Fruit fly (Drosophila melanogaster): ENCODE measurements around the gene Tsp3A.

The Tsp3A gene

DNA sequence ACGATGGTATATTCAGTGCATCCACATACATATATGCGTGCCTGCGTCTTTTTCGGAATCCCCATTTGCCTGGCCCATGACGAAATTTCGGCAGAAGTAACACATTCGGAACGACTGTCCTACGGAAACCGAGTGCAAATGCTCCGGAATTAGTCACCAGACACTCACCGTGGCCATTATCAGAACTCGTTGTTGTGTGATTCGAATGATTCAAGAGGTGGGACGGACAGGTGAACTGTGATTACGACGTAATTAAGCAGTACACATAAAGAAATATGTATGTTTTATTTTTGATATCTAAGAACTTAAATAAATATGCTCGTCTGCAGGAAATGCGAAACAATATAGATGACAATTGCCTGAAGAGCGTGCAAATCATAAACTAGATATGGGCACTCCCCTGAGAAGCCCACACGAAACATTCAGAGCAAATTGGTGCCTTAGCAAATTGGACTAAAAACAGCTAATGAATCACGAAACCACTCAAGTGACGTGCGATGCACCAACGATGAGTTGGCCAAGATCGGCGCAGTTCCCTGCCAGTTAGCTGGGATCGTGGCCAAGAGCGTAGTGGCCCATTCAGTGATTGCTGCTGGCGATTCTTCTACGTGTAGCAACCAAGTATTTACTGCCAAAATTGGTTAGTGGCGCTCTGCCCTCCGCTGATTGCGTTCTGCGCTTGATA is 28.1 kb downstream of the Tsp3A start (continued):
- TF ChIP-seq CG13624 (GFP tag; optimal IDR thresholded peaks at IDR 0.05), result no peak
- TF ChIP-seq Dp (GFP tag; optimal IDR thresholded peaks at IDR 0.05), result no peak
- no peak for TF ChIP-seq HLHmδ (GFP tag; optimal IDR thresholded peaks at IDR 0.05)
- TF ChIP-seq CG30403 (GFP tag; optimal IDR thresholded peaks at IDR 0.05), result peak; percentile 45
- TF ChIP-seq sd (tag; optimal IDR thresholded peaks at IDR 0.05), result peak; percentile 45
- peak; percentile 83 for TF ChIP-seq exex (tag; optimal IDR thresholded peaks at IDR 0.05)
- TF ChIP-seq Dbx (GFP tag; IDR thresholded peaks at IDR 0.05), result no peak
- TF ChIP-seq z (GFP tag; IDR thresholded peaks at IDR 0.05), result no peak
- peak; percentile 36 for TF ChIP-seq dmrt99B (tag; optimal IDR thresholded peaks at IDR 0.05)
- TF ChIP-seq oc (tag; optimal IDR thresholded peaks at IDR 0.05), result no peak
- no peak for TF ChIP-seq CG6813 (GFP tag; optimal IDR thresholded peaks at IDR 0.05)
- no peak for TF ChIP-seq dimm (GFP tag; IDR thresholded peaks at IDR 0.05)
- TF ChIP-seq CG10321 (GFP tag; IDR thresholded peaks at IDR 0.05), result no peak
- TF ChIP-seq stwl (tag; optimal IDR thresholded peaks at IDR 0.05), result no peak
- no peak for TF ChIP-seq Myb (GFP tag; optimal IDR thresholded peaks at IDR 0.05)
- TF ChIP-seq CG3065 (GFP tag; optimal IDR thresholded peaks at IDR 0.05), result no peak
- no peak for TF ChIP-seq unc-4 (GFP tag; IDR thresholded peaks at IDR 0.05; ENCODE audit: partially characterized antibody)
- TF ChIP-seq CG14710 (tag; optimal IDR thresholded peaks at IDR 0.05), result no peak
- TF ChIP-seq CG17802 (tag; optimal IDR thresholded peaks at IDR 0.05), result no peak
- TF ChIP-seq Hr3 (GFP tag; optimal IDR thresholded peaks at IDR 0.05), result no peak
- no peak for TF ChIP-seq pan (optimal IDR thresholded peaks at IDR 0.05)
- TF ChIP-seq pan (GFP tag; optimal IDR thresholded peaks at IDR 0.05 in 1 of 2, IDR thresholded peaks at IDR 0.05 in 1 of 2), result no peak
- peak; percentile 7 to 35 for TF ChIP-seq Pdp1 (GFP tag; optimal IDR thresholded peaks at IDR 0.05)
- TF ChIP-seq CG31224 (GFP tag; IDR thresholded peaks at IDR 0.05), result 0 out of 2 replicates have a peak, but pooled peaks have one; percentile 24
- TF ChIP-seq CG15696 (tag; optimal IDR thresholded peaks at IDR 0.05), result no peak
- TF ChIP-seq Meics (GFP tag; optimal IDR thresholded peaks at IDR 0.05), result peak; percentile 72
- 0 out of 2 replicates have a peak, but pooled peaks have one; percentile 55 for TF ChIP-seq slbo (GFP tag; IDR thresholded peaks at IDR 0.05)
- TF ChIP-seq CG7839 (tag; optimal IDR thresholded peaks at IDR 0.05), result peak; percentile 47
- peak; percentile 63 for TF ChIP-seq CG15269 (tag; optimal IDR thresholded peaks at IDR 0.05)
- no peak for TF ChIP-seq HLH3B (GFP tag; IDR thresholded peaks at IDR 0.05)
- TF ChIP-seq Antp (GFP tag; optimal IDR thresholded peaks at IDR 0.05), result peak; percentile 19
- peak; percentile 63 for TF ChIP-seq CG2120 (GFP tag; optimal IDR thresholded peaks at IDR 0.05)
- 0 out of 3 replicates have a peak, but pooled peaks have one; percentile 42 for TF ChIP-seq CG11456 (GFP tag; IDR thresholded peaks at IDR 0.05)
- TF ChIP-seq gsb-n (tag; optimal IDR thresholded peaks at IDR 0.05), result no peak
- TF ChIP-seq cwo (GFP tag; optimal IDR thresholded peaks at IDR 0.05), result peak; percentile 7
- TF ChIP-seq CG13775 (GFP tag; optimal IDR thresholded peaks at IDR 0.05), result peak; percentile 21
- TF ChIP-seq ttk (GFP tag; IDR thresholded peaks at IDR 0.05), result no peak
- TF ChIP-seq sug (tag; optimal IDR thresholded peaks at IDR 0.05), result peak; percentile 75
- TF ChIP-seq seq (GFP tag; IDR thresholded peaks at IDR 0.05), result peak; percentile 15; the same call in 1 of the 2 replicates
- TF ChIP-seq ken (GFP tag; IDR thresholded peaks at IDR 0.05), result no peak
- peak; percentile 34 for TF ChIP-seq CG13424 (tag; optimal IDR thresholded peaks at IDR 0.05)
- TF ChIP-seq gsb (GFP tag; IDR thresholded peaks at IDR 0.05), result no peak
- TF ChIP-seq Ptx1 (GFP tag; IDR thresholded peaks at IDR 0.05), result peak; percentile 31; the same call in 1 of the 2 replicates
- TF ChIP-seq CG18476 (GFP tag; optimal IDR thresholded peaks at IDR 0.05), result no peak
- no peak for TF ChIP-seq danr (GFP tag; IDR thresholded peaks at IDR 0.05)
- TF ChIP-seq CG4617 (GFP tag; optimal IDR thresholded peaks at IDR 0.05; ENCODE audit: borderline replicate concordance), result no peak
- TF ChIP-seq Scr (GFP tag; IDR thresholded peaks at IDR 0.05; ENCODE audit: partially characterized antibody), result no peak
- TF ChIP-seq Eip74EF (GFP tag; optimal IDR thresholded peaks at IDR 0.05), result no peak
- TF ChIP-seq maf-S (GFP tag; optimal IDR thresholded peaks at IDR 0.05), result no peak
